Worm (Caenorhabditis elegans): Measurements from ENCODE around the gene srj-7.

- TF ChIP-seq elt-2 (tag; optimal IDR thresholded peaks at IDR 0.05) (no peak), ceh-2 (tag; optimal IDR thresholded peaks at IDR 0.05) (no peak), dve-1 (tag; optimal IDR thresholded peaks at IDR 0.05) (no peak), ets-4 (tag; optimal IDR thresholded peaks at IDR 0.05) (no peak), ama-1 (optimal IDR thresholded peaks at IDR 0.05) (no peak), nhr-232 (tag; optimal IDR thresholded peaks at IDR 0.05) (no peak), hlh-6 (tag; optimal IDR thresholded peaks at IDR 0.05) (no peak), nhr-11 (tag; optimal IDR thresholded peaks at IDR 0.05) (no peak)
Observed at ce11 chrV:3267950-3268349, 23.1 kb downstream of the srj-7 start, which contains the start of gene T28A11.18.

Data from whole organism, late embryonic.